Worm (Caenorhabditis elegans): ENCODE measurements around the gene his-3.

DNA sequence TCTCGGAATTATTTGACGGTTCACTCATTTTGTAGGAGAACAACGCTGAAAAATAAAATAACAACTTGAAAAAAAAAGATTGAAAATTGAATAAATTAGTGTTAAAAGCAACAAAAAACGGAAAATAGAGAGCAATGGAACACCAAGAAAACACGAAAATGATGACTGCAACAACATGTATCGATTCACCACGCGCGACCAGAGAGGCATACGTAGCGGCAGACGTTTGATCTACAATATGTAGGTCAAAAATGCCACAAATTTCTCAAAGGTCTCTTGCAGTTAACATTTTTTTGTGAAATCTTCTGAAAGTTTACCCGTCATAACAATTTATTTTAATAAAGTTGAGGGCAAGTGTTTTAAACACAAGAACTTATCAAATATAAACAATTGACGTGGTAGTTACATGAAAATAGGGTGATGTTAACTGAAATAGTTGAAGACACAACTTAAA lies 16.4 kb downstream of the his-3 start, which contains the start of gene F14H3.5:
- TF ChIP-seq pag-3 (tag; optimal IDR thresholded peaks at IDR 0.05; ENCODE audit: borderline replicate concordance) (no peak), nhr-11 (tag; optimal IDR thresholded peaks at IDR 0.05) (no peak)

Measured in whole organism, late embryonic.